Fruit fly (Drosophila melanogaster) whole organism, adult: Measurements from ENCODE around the gene CG31493.

Experiments used
- CG7045 ChIP-seq: fragments of 200-800 bp; sonication (Bioruptor generic); optimal IDR thresholded peaks from 2 replicates; lab custom pipeline; 2017; ENCODE audit warnings: missing biosample characterization, mild to moderate bottlenecking, missing genetic modification characterization
- Crg-1 ChIP-seq: fragments of 200-800 bp; sonication (Bioruptor generic); optimal IDR thresholded peaks from 2 replicates; lab custom pipeline; 2016; ENCODE audit warnings: missing biosample characterization, missing genetic modification characterization
- kay ChIP-seq: fragments of 200-800 bp; sonication (Bioruptor generic); peaks from one replicate; lab custom pipeline; 2016; ENCODE audit warnings: missing biosample characterization, missing genetic modification characterization, borderline replicate concordance

dm6 chr3R:7137207-7137606 is 5.8 kb downstream of the CG31493 start:
- TF ChIP-seq Crg-1 (GFP tag; lab: Kevin White, UChicago) (no peak), kay (GFP tag; lab: Kevin White, UChicago) (no peak), CG7045 (GFP tag; lab: Kevin White, UChicago) (no peak)
